Worm (Caenorhabditis elegans) whole organism, L1 larva: Measurements from ENCODE around the gene sas-6.

Source experiments
- fkh-10 ChIP-seq: sonication (generic microtip); optimal IDR thresholded peaks from 2 replicates; lab custom pipeline; 2017; ENCODE audit warnings: missing biosample characterization, missing genetic modification reagents, missing genetic modification characterization
- pax-3 ChIP-seq: fragments of 200-800 bp; sonication (Bioruptor generic); optimal IDR thresholded peaks from 2 replicates; lab custom pipeline; 2018; ENCODE audit warnings: mild to moderate bottlenecking, missing genetic modification characterization, moderate library complexity, missing compliant biosample characterization
- ztf-11 ChIP-seq, 2 experiments: sonication (generic microtip); optimal IDR thresholded peaks; 2 replicates each; lab custom pipeline; 2016 to 2017; ENCODE audit warnings: missing genetic modification characterization in 2 of 2, missing biosample characterization in 1 of 2, missing compliant biosample characterization in 1 of 2

DNA sequence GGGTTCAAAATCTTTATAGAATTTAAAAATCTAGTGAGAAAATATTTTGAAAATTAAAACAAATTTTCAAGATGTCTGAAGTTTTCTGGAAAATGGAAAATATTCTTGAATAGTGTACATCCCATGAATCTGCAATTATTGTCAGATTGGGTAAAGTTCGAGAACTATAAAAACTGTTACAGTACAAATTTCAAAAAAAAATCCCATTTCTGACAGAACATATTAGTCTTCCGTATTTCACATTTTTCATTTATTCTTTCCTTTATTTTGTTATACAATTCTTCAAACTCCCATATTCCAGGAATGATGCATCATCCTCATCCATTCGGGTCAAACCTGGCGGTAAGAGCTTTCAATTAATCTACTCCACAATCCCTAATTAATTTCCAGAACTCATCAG lies 38.5 kb downstream of the sas-6 start, which contains the start of gene sorb-1:
- TF ChIP-seq ztf-11 (tag; optimal IDR thresholded peaks at IDR 0.05; lab: Kevin White, UChicago) (no peak), pax-3 (tag; lab: Kevin White, UChicago) (no peak), fkh-10 (no peak)
